Fruit fly (Drosophila melanogaster): Measurements from ENCODE around the gene Meics.
A peak's percentile ranks its signal among the peaks of the same experiment; 100 is the strongest.

The Meics gene

DNA sequence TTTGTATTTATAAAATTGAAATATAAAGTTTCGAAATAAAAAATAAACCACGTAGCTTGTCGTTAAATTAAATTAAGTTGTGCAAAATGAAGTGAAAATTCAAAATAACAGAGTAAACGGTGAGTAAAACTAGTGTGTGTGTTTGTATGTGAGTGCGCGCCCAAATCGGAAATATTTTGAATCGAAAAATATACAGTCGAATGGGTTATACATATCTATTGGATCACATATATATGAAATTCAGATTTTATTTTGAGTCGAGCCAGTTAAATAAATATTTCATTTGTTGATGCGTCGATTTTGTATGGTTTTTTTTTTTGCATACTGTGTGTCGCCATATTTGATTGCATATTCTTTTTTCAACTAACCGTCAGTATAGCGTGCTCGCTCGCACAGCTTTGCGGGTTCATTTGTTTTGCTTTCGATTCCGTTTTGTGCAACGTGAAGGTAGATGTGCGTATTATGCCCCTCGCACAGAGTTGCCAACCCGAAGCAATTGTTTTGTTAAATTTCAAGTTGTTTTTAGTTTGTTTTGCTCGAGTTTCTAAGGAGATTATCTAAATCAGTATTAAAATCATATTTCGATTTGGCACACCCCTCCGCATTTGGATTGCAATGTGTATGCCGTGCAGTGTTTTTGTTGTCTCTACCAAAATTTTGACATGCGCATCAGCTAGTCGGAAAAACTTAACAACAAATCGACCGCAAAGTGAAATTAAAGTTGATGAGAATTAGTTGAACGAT is 39.0 kb upstream of the Meics start:
- TF ChIP-seq jim (GFP tag; optimal IDR thresholded peaks at IDR 0.05) (peak; percentile 74), br (GFP tag; optimal IDR thresholded peaks at IDR 0.05) (no peak), fru (GFP tag; optimal IDR thresholded peaks at IDR 0.05) (peak; percentile 28), Abd-B (GFP tag; optimal IDR thresholded peaks at IDR 0.05) (no peak), Rel (GFP tag; optimal IDR thresholded peaks at IDR 0.05) (no peak), Rel (tag; optimal IDR thresholded peaks at IDR 0.05) (peak; percentile 4)

DNA sequence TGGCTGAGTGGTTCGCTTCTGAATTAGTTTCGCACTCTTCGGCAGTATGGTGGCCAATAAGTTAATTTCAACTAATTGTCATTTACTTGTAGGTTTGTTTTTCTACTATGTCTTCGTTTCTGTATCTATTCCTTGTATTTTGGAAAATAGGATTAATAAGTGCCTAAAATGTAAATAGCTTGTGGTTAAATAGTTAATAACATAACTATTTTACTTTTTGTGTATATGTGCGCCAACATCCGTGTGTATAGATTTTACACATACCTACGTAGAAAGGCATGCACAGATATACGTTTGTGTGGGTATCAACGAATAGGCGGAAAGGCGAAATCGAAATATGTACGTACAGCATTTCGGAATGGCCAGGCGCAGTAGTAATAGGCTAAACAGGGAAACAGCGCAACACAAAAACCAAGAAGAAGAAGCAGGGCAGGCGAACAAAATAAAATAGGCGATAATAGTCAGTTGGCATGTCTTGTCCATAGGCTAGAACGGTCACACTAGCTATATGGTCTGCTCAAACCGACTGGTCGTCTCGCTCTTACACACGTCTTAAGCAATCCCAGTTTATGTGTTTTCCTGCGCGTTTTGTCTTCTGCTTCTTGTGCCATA is 38.1 kb upstream of the Meics start:
- TF ChIP-seq psq (GFP tag; optimal IDR thresholded peaks at IDR 0.05) (peak; percentile 100), Dif (GFP tag; optimal IDR thresholded peaks at IDR 0.05; ENCODE audit: partially characterized antibody) (peak; percentile 32), tai (GFP tag; optimal IDR thresholded peaks at IDR 0.05) (no peak), Jra (GFP tag; optimal IDR thresholded peaks at IDR 0.05) (peak; percentile 30), sage (GFP tag; optimal IDR thresholded peaks at IDR 0.05) (peak; percentile 28), Rel (GFP tag; optimal IDR thresholded peaks at IDR 0.05) (no peak), Rel (tag; optimal IDR thresholded peaks at IDR 0.05) (peak; percentile 47), Hr78 (GFP tag; optimal IDR thresholded peaks at IDR 0.05) (no peak), Vsx2 (GFP tag; optimal IDR thresholded peaks at IDR 0.05; ENCODE audit: partially characterized antibody) (no peak), br (GFP tag; optimal IDR thresholded peaks at IDR 0.05) (peak; percentile 21)

DNA sequence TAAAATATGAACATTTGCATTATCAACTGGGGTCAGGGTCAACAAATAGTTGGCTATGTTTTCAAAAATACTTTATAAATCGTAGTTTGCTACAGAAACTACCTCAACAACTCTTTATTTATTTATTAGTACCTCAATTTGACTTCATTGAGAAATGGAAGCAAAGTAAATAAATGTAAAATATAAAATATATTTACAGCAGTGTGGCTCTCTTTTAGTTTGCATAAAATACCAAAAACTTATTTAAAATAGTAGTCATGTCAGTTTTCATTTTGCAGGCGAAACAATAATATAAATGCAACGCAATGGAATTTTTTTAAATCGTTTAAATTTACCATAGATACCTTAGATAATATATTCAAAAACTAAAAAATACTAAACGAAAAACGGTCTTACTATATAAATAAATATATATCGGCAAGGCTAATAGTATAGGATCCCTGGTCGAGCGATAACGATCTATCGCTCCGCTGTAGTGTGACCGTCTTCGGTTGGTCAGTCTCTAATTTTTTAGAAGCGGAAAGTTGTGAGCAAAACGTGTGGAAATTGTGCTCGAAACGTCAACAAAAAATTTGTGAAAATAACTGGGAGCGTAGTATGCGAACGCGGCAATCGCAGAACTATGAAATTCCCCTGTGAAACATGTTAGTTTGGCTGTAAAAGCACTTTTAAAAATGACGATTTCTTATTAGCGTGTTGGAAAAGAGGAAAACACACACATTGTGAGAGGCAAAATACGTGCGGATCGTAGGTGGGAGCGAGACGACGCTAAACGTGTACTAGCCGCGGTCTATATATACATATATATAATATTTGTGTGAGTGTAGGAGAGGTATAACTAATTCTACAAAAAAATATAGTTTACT is 37.4 kb upstream of the Meics start, which contains the start of the genes Nprl3 and upSET:
Gene Nprl3, minus strand, starts transcription at position 223 of the 866 bp plus-strand sequence.
Gene upSET, plus strand, starts transcription at position 470 of the 866 bp plus-strand sequence.
- TF ChIP-seq CG32264 (GFP tag; optimal IDR thresholded peaks at IDR 0.05), result no peak
- no peak for TF ChIP-seq usp (GFP tag; optimal IDR thresholded peaks at IDR 0.05)
- TF ChIP-seq dsf (GFP tag; optimal IDR thresholded peaks at IDR 0.05; ENCODE audit: borderline replicate concordance), result peak; percentile 32
- TF ChIP-seq rgr (GFP tag; optimal IDR thresholded peaks at IDR 0.05), result peak; percentile 17
- TF ChIP-seq dmrt93B (GFP tag; optimal IDR thresholded peaks at IDR 0.05), result no peak
- TF ChIP-seq Hr83 (GFP tag; optimal IDR thresholded peaks at IDR 0.05; ENCODE audit: poor library complexity, severe bottlenecking), result no peak
- TF ChIP-seq Dif (GFP tag; optimal IDR thresholded peaks at IDR 0.05; ENCODE audit: partially characterized antibody), result no peak
- no peak for TF ChIP-seq Jra (GFP tag; optimal IDR thresholded peaks at IDR 0.05)
- TF ChIP-seq Abd-B (GFP tag; optimal IDR thresholded peaks at IDR 0.05), result no peak
- no peak for TF ChIP-seq GATAd (GFP tag; optimal IDR thresholded peaks at IDR 0.05)
- peak; percentile 38 for TF ChIP-seq brk (GFP tag; optimal IDR thresholded peaks at IDR 0.05)
- no peak for TF ChIP-seq CG9705 (GFP tag; optimal IDR thresholded peaks at IDR 0.05)
- TF ChIP-seq h (GFP tag; optimal IDR thresholded peaks at IDR 0.05), result no peak
- TF ChIP-seq psq (GFP tag; optimal IDR thresholded peaks at IDR 0.05), result no peak
- TF ChIP-seq N (GFP tag; optimal IDR thresholded peaks at IDR 0.05), result no peak
- TF ChIP-seq dl (GFP tag; optimal IDR thresholded peaks at IDR 0.05; ENCODE audit: insufficient read depth in 1 of 2, partially characterized antibody in 2 of 2), result no peak
- TF ChIP-seq tai (GFP tag; optimal IDR thresholded peaks at IDR 0.05), result no peak
- TF ChIP-seq sv (GFP tag; optimal IDR thresholded peaks at IDR 0.05), result peak; percentile 44
- TF ChIP-seq lola (GFP tag; optimal IDR thresholded peaks at IDR 0.05), result no peak
- no peak for TF ChIP-seq sage (GFP tag; optimal IDR thresholded peaks at IDR 0.05)
- peak; percentile 14 for TF ChIP-seq Sp1 (GFP tag; optimal IDR thresholded peaks at IDR 0.05)
- no peak for TF ChIP-seq ey (GFP tag; optimal IDR thresholded peaks at IDR 0.05)
- no peak for TF ChIP-seq fru (GFP tag; optimal IDR thresholded peaks at IDR 0.05)
- no peak for TF ChIP-seq CrebA (GFP tag; optimal IDR thresholded peaks at IDR 0.05; ENCODE audit: borderline replicate concordance)
- peak; percentile 14 for TF ChIP-seq HLH106 (tag; optimal IDR thresholded peaks at IDR 0.05)
- TF ChIP-seq jim (GFP tag; optimal IDR thresholded peaks at IDR 0.05), result no peak
- TF ChIP-seq Vsx2 (GFP tag; optimal IDR thresholded peaks at IDR 0.05; ENCODE audit: partially characterized antibody), result no peak
- no peak for TF ChIP-seq br (GFP tag; optimal IDR thresholded peaks at IDR 0.05)
- no peak for TF ChIP-seq Rel (GFP tag; optimal IDR thresholded peaks at IDR 0.05)
- TF ChIP-seq Rel (tag; optimal IDR thresholded peaks at IDR 0.05), result peak; percentile 89
- TF ChIP-seq woc (GFP tag; optimal IDR thresholded peaks at IDR 0.05), result peak; percentile 23
- TF ChIP-seq Myc (optimal IDR thresholded peaks at IDR 0.05), result no peak
- TF ChIP-seq pan (optimal IDR thresholded peaks at IDR 0.05), result no peak
- no peak for TF ChIP-seq OdsH (GFP tag; optimal IDR thresholded peaks at IDR 0.05)
- TF ChIP-seq Hr78 (GFP tag; optimal IDR thresholded peaks at IDR 0.05), result no peak
- TF ChIP-seq Mio (GFP tag; optimal IDR thresholded peaks at IDR 0.05), result no peak
- TF ChIP-seq foxo (GFP tag; optimal IDR thresholded peaks at IDR 0.05), result no peak
- no peak for TF ChIP-seq Hnf4 (GFP tag; optimal IDR thresholded peaks at IDR 0.05)
